Worm (Caenorhabditis elegans) whole organism, midembryonic: ENCODE data around the gene eif-2Balpha.

Source experiments
- T22C8.4 ChIP-seq: fragments of 200-800 bp; sonication (Bioruptor generic); IDR thresholded peaks from 2 replicates; pipeline ENCODE4 v1.3.6; 2022; ENCODE audit warnings: missing genetic modification characterization, missing compliant biosample characterization
- cog-1 ChIP-seq: sonication (generic microtip); optimal IDR thresholded peaks from 2 replicates; lab custom pipeline; 2016; ENCODE audit warnings: missing genetic modification characterization, missing compliant biosample characterization
- flt-1 ChIP-seq: fragments of 200-800 bp; sonication (Bioruptor generic); IDR thresholded peaks from 2 replicates; pipeline ENCODE4 v1.3.6; 2022; ENCODE audit warnings: missing genetic modification characterization, missing compliant biosample characterization
- klf-2 ChIP-seq: fragments of 200-800 bp; sonication (Bioruptor generic); conservative IDR thresholded peaks from 2 replicates; pipeline ENCODE4 v1.3.6; 2022; ENCODE audit warnings: missing genetic modification reagents, missing genetic modification characterization, missing compliant biosample characterization
- med-1 ChIP-seq: sonication (generic microtip); optimal IDR thresholded peaks from 2 replicates; lab custom pipeline; 2017; ENCODE audit warnings: missing genetic modification characterization, mild to moderate bottlenecking, missing compliant biosample characterization, antibody characterized with exemption, missing genetic modification reagents; ENCODE audit not compliant: insufficient read depth
- tab-1 ChIP-seq: fragments of 200-800 bp; sonication (Bioruptor generic); IDR thresholded peaks from 2 replicates; pipeline ENCODE4 v1.3.6; 2022; ENCODE audit warnings: missing genetic modification characterization, missing compliant biosample characterization
- ztf-23 ChIP-seq: fragments of 200-800 bp; sonication (Bioruptor generic); IDR thresholded peaks from 2 replicates; pipeline ENCODE4 v1.3.6; 2022; ENCODE audit warnings: missing genetic modification reagents, missing genetic modification characterization, missing compliant biosample characterization
- ztf-29 ChIP-seq: fragments of 200-800 bp; sonication (Bioruptor generic); IDR thresholded peaks from 2 replicates; pipeline ENCODE4 v1.3.6; 2022; ENCODE audit warnings: missing genetic modification reagents, missing genetic modification characterization, missing compliant biosample characterization

DNA sequence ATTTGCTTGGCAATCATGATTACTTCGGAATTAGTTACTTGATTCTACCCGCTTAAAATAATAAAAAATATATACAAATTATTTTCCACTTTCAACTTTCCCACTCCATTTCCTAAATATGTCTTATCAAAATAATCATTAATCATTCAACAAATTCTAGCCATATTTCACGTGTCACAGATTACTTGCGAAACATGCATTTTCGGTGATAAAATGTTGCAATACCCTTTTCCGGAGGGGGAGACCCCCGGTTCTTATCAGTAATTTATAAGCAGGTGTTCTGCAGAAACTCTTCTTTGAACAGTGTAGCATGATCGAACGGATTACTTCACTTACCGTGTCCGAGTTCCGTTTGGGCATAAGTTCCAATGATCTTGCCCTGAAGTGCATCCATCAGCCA is 47.3 kb downstream of the eif-2Balpha start:
- TF ChIP-seq klf-2 (GFP tag; lab: Robert Waterston, UW), result no peak
- no peak for TF ChIP-seq tab-1 (GFP tag; lab: Robert Waterston, UW)
- no peak for TF ChIP-seq flt-1
- no peak for TF ChIP-seq cog-1
- no peak for TF ChIP-seq med-1 (GFP tag; lab: Kevin White, UChicago)
- TF ChIP-seq T22C8.4 (GFP tag; lab: Robert Waterston, UW), result no peak
- TF ChIP-seq ztf-29, result no peak
- no peak for TF ChIP-seq ztf-23
